Fruit fly (Drosophila melanogaster) whole organism, embryonic: Measurements from ENCODE around the gene Mo25.

Source experiments
- Aef1 ChIP-seq: fragments of 200-800 bp; sonication (Bioruptor generic); IDR thresholded peaks from 3 replicates; pipeline ENCODE4 v1.3.6; 2022; ENCODE audit warnings: missing biosample characterization, missing genetic modification characterization
- CG10209 ChIP-seq: fragments of 200-800 bp; sonication (Bioruptor generic); optimal IDR thresholded peaks from 3 replicates; lab custom pipeline; 2017; ENCODE audit warnings: missing biosample characterization, mild to moderate bottlenecking, missing genetic modification characterization, missing genetic modification reagents
- CG11247 ChIP-seq: fragments of 200-800 bp; sonication (Bioruptor generic); IDR thresholded peaks from 2 replicates; pipeline ENCODE4 v1.3.6; 2022; ENCODE audit warnings: missing biosample characterization, missing genetic modification characterization
- CG1602 ChIP-seq: fragments of 200-800 bp; sonication (Bioruptor generic); optimal IDR thresholded peaks from 3 replicates; lab custom pipeline; 2016; ENCODE audit warnings: missing biosample characterization, missing genetic modification characterization
- CG3281 ChIP-seq: fragments of 200-800 bp; sonication (Bioruptor generic); optimal IDR thresholded peaks from 3 replicates; lab custom pipeline; 2017; ENCODE audit warnings: missing biosample characterization, mild to moderate bottlenecking, missing genetic modification characterization
- CG33557 ChIP-seq: fragments of 200-800 bp; sonication (Bioruptor generic); optimal IDR thresholded peaks from 2 replicates; lab custom pipeline; 2019; ENCODE audit warnings: missing biosample characterization, mild to moderate bottlenecking, missing genetic modification characterization, moderate library complexity
- CG3995 ChIP-seq: fragments of 200-800 bp; sonication (Bioruptor generic); optimal IDR thresholded peaks from 3 replicates; lab custom pipeline; 2016; ENCODE audit warnings: missing biosample characterization, missing genetic modification characterization
- CG4282 ChIP-seq: fragments of 200-800 bp; sonication (Bioruptor generic); optimal IDR thresholded peaks from 2 replicates; lab custom pipeline; 2016; ENCODE audit warnings: missing biosample characterization, missing genetic modification characterization
- CG43689 ChIP-seq: fragments of 200-800 bp; sonication (Bioruptor generic); IDR thresholded peaks from 2 replicates; pipeline ENCODE4 v1.3.6; 2022; ENCODE audit warnings: missing biosample characterization, missing genetic modification characterization
- CG4424 ChIP-seq: fragments of 200-800 bp; sonication (Bioruptor generic); optimal IDR thresholded peaks from 3 replicates; lab custom pipeline; 2016; ENCODE audit warnings: missing biosample characterization, missing genetic modification characterization
- CG8089 ChIP-seq: fragments of 200-800 bp; sonication (Bioruptor generic); optimal IDR thresholded peaks from 3 replicates; lab custom pipeline; 2016; ENCODE audit warnings: missing biosample characterization, missing genetic modification characterization
- CG8281 ChIP-seq: fragments of 200-800 bp; sonication (Bioruptor generic); optimal IDR thresholded peaks from 2 replicates; lab custom pipeline; 2018; ENCODE audit warnings: missing biosample characterization, mild to moderate bottlenecking, missing genetic modification characterization, moderate library complexity
- CG9817 ChIP-seq: fragments of 200-800 bp; sonication (Bioruptor generic); optimal IDR thresholded peaks from 2 replicates; lab custom pipeline; 2018; ENCODE audit warnings: missing biosample characterization, mild to moderate bottlenecking, missing genetic modification characterization, moderate library complexity
- CTCF ChIP-seq: fragments of 200-800 bp; sonication (Bioruptor generic); optimal IDR thresholded peaks from 2 replicates; lab custom pipeline; 2017; ENCODE audit warnings: missing biosample characterization, mild to moderate bottlenecking, missing genetic modification characterization, moderate library complexity
- D ChIP-seq, 2 experiments: fragments of 200-800 bp in 1 of 2; fragments of >200 bp in 1 of 2; sonication (Bioruptor generic) in 1 of 2; optimal IDR thresholded peaks; 2 replicates in 1 of 2; 3 replicates in 1 of 2; lab custom pipeline; 2017; ENCODE audit warnings: mild to moderate bottlenecking in 1 of 2, missing biosample characterization in 1 of 2, missing genetic modification characterization in 1 of 2, missing genetic modification reagents in 1 of 2
- Dfd ChIP-seq, 2 experiments: fragments of >200 bp; optimal IDR thresholded peaks; 2 replicates each; lab custom pipeline; 2017; ENCODE audit warnings: missing biosample characterization in 2 of 2, missing genetic modification characterization in 2 of 2
- Dip2 ChIP-seq: fragments of 200-800 bp; sonication (Bioruptor generic); IDR thresholded peaks from 2 replicates; pipeline ENCODE4 v1.3.6; 2022; ENCODE audit warnings: missing biosample characterization, missing genetic modification characterization
- Doc3 ChIP-seq: fragments of 200-800 bp; sonication (Bioruptor generic); IDR thresholded peaks from 3 replicates; pipeline ENCODE4 v1.3.6; 2022; ENCODE audit warnings: missing biosample characterization, missing genetic modification characterization; ENCODE audit not compliant: partially characterized antibody
- Gug ChIP-seq: fragments of 200-800 bp; sonication (Bioruptor generic); IDR thresholded peaks from 4 replicates; pipeline ENCODE4 v1.3.6; 2022; ENCODE audit warnings: missing biosample characterization, missing genetic modification characterization
- HLH4C ChIP-seq: fragments of 200-800 bp; sonication (Bioruptor generic); IDR thresholded peaks from 3 replicates; pipeline ENCODE4 v1.3.6; 2022; ENCODE audit warnings: missing biosample characterization, missing genetic modification characterization; ENCODE audit not compliant: partially characterized antibody
- Meics ChIP-seq: fragments of 200-800 bp; sonication (Bioruptor generic); optimal IDR thresholded peaks from 2 replicates; lab custom pipeline; 2017; ENCODE audit warnings: missing biosample characterization, mild to moderate bottlenecking, missing genetic modification characterization
- Pdp1 ChIP-seq, 2 experiments: fragments of 200-800 bp; sonication (Bioruptor generic); optimal IDR thresholded peaks; 3 replicates each; lab custom pipeline; 2016; ENCODE audit warnings: missing biosample characterization in 2 of 2, missing genetic modification characterization in 2 of 2, mild to moderate bottlenecking in 1 of 2, moderate library complexity in 1 of 2
- Rfx ChIP-seq: fragments of 200-800 bp; sonication (Bioruptor generic); IDR thresholded peaks from 2 replicates; pipeline ENCODE4 v1.3.6; 2022; ENCODE audit warnings: missing biosample characterization, missing genetic modification characterization
- Tbp ChIP-seq: fragments of >200 bp; optimal IDR thresholded peaks from 2 replicates; lab custom pipeline; 2018; ENCODE audit warnings: missing biosample characterization, missing genetic modification characterization
- Xrp1 ChIP-seq: fragments of 200-800 bp; sonication (Bioruptor generic); IDR thresholded peaks from 2 replicates; pipeline ENCODE4 v1.3.6; 2022; ENCODE audit warnings: missing biosample characterization, missing genetic modification characterization
- YL-1 ChIP-seq: fragments of 200-800 bp; sonication (Bioruptor generic); optimal IDR thresholded peaks from 3 replicates; lab custom pipeline; 2017; ENCODE audit warnings: missing biosample characterization, mild to moderate bottlenecking, missing genetic modification characterization
- ab ChIP-seq: fragments of 200-800 bp; sonication (Bioruptor generic); optimal IDR thresholded peaks from 2 replicates; lab custom pipeline; 2016; ENCODE audit warnings: missing biosample characterization, missing genetic modification characterization
- ase ChIP-seq: fragments of 200-800 bp; sonication (Bioruptor generic); IDR thresholded peaks from 3 replicates; pipeline ENCODE4 v1.3.6; 2022; ENCODE audit warnings: missing biosample characterization, missing genetic modification characterization
- ash1 ChIP-seq: fragments of 200-800 bp; sonication (Bioruptor generic); optimal IDR thresholded peaks from 2 replicates; lab custom pipeline; 2018; ENCODE audit warnings: missing biosample characterization, mild to moderate bottlenecking, missing genetic modification characterization
- az2 ChIP-seq: fragments of 200-800 bp; sonication (Bioruptor generic); optimal IDR thresholded peaks from 3 replicates; lab custom pipeline; 2016; ENCODE audit warnings: missing biosample characterization, missing genetic modification characterization
- caup ChIP-seq: fragments of 200-800 bp; sonication (Bioruptor generic); optimal IDR thresholded peaks from 3 replicates; lab custom pipeline; 2017; ENCODE audit warnings: missing biosample characterization, mild to moderate bottlenecking, missing genetic modification characterization, moderate library complexity; ENCODE audit not compliant: severe bottlenecking
- chn ChIP-seq: fragments of 200-800 bp; sonication (Bioruptor generic); optimal IDR thresholded peaks from 2 replicates; lab custom pipeline; 2016; ENCODE audit warnings: missing biosample characterization, missing genetic modification characterization
- cwo ChIP-seq: fragments of 200-800 bp; sonication (Bioruptor generic); optimal IDR thresholded peaks from 3 replicates; lab custom pipeline; 2017; ENCODE audit warnings: missing biosample characterization, missing genetic modification characterization, mild to moderate bottlenecking, moderate library complexity, missing genetic modification reagents
- disco-r ChIP-seq: fragments of 200-800 bp; sonication (Bioruptor generic); optimal IDR thresholded peaks from 2 replicates; lab custom pipeline; 2016; ENCODE audit warnings: missing biosample characterization, missing genetic modification characterization
- gce ChIP-seq: fragments of 200-800 bp; sonication (Bioruptor generic); IDR thresholded peaks from 3 replicates; pipeline ENCODE4 v1.3.6; 2022; ENCODE audit warnings: missing biosample characterization, missing genetic modification characterization
- gsb ChIP-seq: fragments of 200-800 bp; sonication (Bioruptor generic); IDR thresholded peaks from 2 replicates; pipeline ENCODE4 v1.3.6; 2022; ENCODE audit warnings: missing biosample characterization, missing genetic modification characterization
- pan ChIP-seq, 4 experiments: fragments of >200 bp in 3 of 4; fragments of 200-800 bp in 1 of 4; sonication (Bioruptor generic) in 1 of 4; optimal IDR thresholded peaks in 3 of 4; IDR thresholded peaks in 1 of 4; 2 replicates each; pipeline versions ENCODE4 v1.3.6 to Lab custom; 2017 to 2022; ENCODE audit warnings: missing biosample characterization in 2 of 4, missing genetic modification characterization in 2 of 4, mixed read lengths in 1 of 4
- pita ChIP-seq: fragments of 200-800 bp; sonication (Bioruptor generic); optimal IDR thresholded peaks from 2 replicates; lab custom pipeline; 2017; ENCODE audit warnings: missing biosample characterization, mild to moderate bottlenecking, missing genetic modification characterization
- pnt ChIP-seq: fragments of 200-800 bp; sonication (Bioruptor generic); optimal IDR thresholded peaks from 3 replicates; lab custom pipeline; 2016; ENCODE audit warnings: missing biosample characterization, missing genetic modification characterization
- run ChIP-seq: fragments of 200-800 bp; sonication (Bioruptor generic); optimal IDR thresholded peaks from 3 replicates; lab custom pipeline; 2018; ENCODE audit warnings: missing biosample characterization, mild to moderate bottlenecking, missing genetic modification characterization
- sens ChIP-seq: fragments of 200-800 bp; sonication (Bioruptor generic); peaks from one replicate; lab custom pipeline; 2016; ENCODE audit warnings: missing biosample characterization, missing genetic modification characterization
- slou ChIP-seq: fragments of 200-800 bp; sonication (Bioruptor generic); optimal IDR thresholded peaks from 3 replicates; lab custom pipeline; 2016; ENCODE audit warnings: missing biosample characterization, missing genetic modification characterization
- sob ChIP-seq: fragments of 200-800 bp; sonication (Bioruptor generic); IDR thresholded peaks from 2 replicates; pipeline ENCODE4 v1.3.6; 2022; ENCODE audit warnings: missing biosample characterization, missing genetic modification characterization
- tgo ChIP-seq: fragments of 200-800 bp; sonication (Bioruptor generic); IDR thresholded peaks from 3 replicates; pipeline ENCODE4 v1.3.6; 2022; ENCODE audit warnings: missing biosample characterization, missing genetic modification characterization
- trh ChIP-seq: fragments of 200-800 bp; sonication (Bioruptor generic); optimal IDR thresholded peaks from 2 replicates; lab custom pipeline; 2016; ENCODE audit warnings: missing biosample characterization, missing genetic modification characterization
- twi ChIP-seq: fragments of 200-800 bp; optimal IDR thresholded peaks from 2 replicates; lab custom pipeline; 2019; ENCODE audit warnings: missing biosample characterization, mild to moderate bottlenecking, missing genetic modification characterization, moderate library complexity
- vnd ChIP-seq: fragments of 200-800 bp; sonication (Bioruptor generic); IDR thresholded peaks from 3 replicates; pipeline ENCODE4 v1.3.6; 2022; ENCODE audit warnings: missing biosample characterization, missing genetic modification characterization; ENCODE audit not compliant: partially characterized antibody
- zfh2 ChIP-seq: fragments of 200-800 bp; sonication (Bioruptor generic); optimal IDR thresholded peaks from 2 replicates; lab custom pipeline; 2016; ENCODE audit warnings: missing biosample characterization, missing genetic modification characterization

Mo25 gene

dm6 chr3L:16661167-16662109 is 46.2 kb upstream of the Mo25 start, which contains the start of gene Baldspot (continued):
- peak; percentile 30 for TF ChIP-seq pita
- peak; percentile 48 for TF ChIP-seq CG10209 (GFP tag; lab: Kevin White, UChicago)
- no peak for TF ChIP-seq run
- peak; percentile 48 for TF ChIP-seq chn
- peak; percentile 51 for TF ChIP-seq sob (GFP tag; lab: Robert Waterston, UW)
- TF ChIP-seq Xrp1 (GFP tag; lab: Robert Waterston, UW): peak; percentile 83
- peak; percentile 48; the same call in 1 of the 2 replicates for TF ChIP-seq gsb (GFP tag; lab: Robert Waterston, UW)
- TF ChIP-seq gce (GFP tag; lab: Robert Waterston, UW): peak; percentile 25; the same call in 1 of the 3 replicates
- TF ChIP-seq caup (GFP tag; lab: Kevin White, UChicago): peak; percentile 62
- peak; percentile 72 for TF ChIP-seq vnd (GFP tag; lab: Robert Waterston, UW)
- TF ChIP-seq CG11247 (GFP tag; lab: Robert Waterston, UW): no peak
- TF ChIP-seq Dfd (GFP tag; optimal IDR thresholded peaks at IDR 0.05; lab: Kevin White, UChicago): no peak
- peak; percentile 56 for TF ChIP-seq HLH4C
- peak; percentile 49; the same call in 1 of the 3 replicates for TF ChIP-seq Doc3 (GFP tag; lab: Robert Waterston, UW)
- peak; percentile 88 to 89 for TF ChIP-seq Pdp1 (GFP tag; optimal IDR thresholded peaks at IDR 0.05; lab: Kevin White, UChicago)
- peak; percentile 69 for TF ChIP-seq CG9817 (tag; lab: Kevin White, UChicago)
- TF ChIP-seq Dip2 (GFP tag; lab: Robert Waterston, UW): no peak
- TF ChIP-seq sens (GFP tag; lab: Kevin White, UChicago): peak; percentile 99
- TF ChIP-seq Rfx: peak; percentile 69
- peak; percentile 35; the same call in 2 of the 3 replicates for TF ChIP-seq Aef1 (GFP tag; lab: Robert Waterston, UW)
- TF ChIP-seq Gug (GFP tag; lab: Robert Waterston, UW): 0 out of 4 replicates have a peak, but pooled peaks have one; percentile 23
- peak; percentile 83 for TF ChIP-seq cwo (GFP tag; lab: Kevin White, UChicago)
- TF ChIP-seq pnt (GFP tag; lab: Kevin White, UChicago): peak; percentile 88
- TF ChIP-seq CG3995 (GFP tag; lab: Kevin White, UChicago): peak; percentile 50
- peak; percentile 91 for TF ChIP-seq Meics (GFP tag; lab: Kevin White, UChicago)
- peak; percentile 14 for TF ChIP-seq az2 (GFP tag; lab: Kevin White, UChicago)
- peak; percentile 45 for TF ChIP-seq trh (GFP tag; lab: Kevin White, UChicago)
- TF ChIP-seq CG43689 (GFP tag; lab: Robert Waterston, UW): no peak
- TF ChIP-seq pan (optimal IDR thresholded peaks at IDR 0.05; lab: Kevin White, UChicago): peak in 1 of 2 experiments; percentile 53
- TF ChIP-seq pan (GFP tag; optimal IDR thresholded peaks at IDR 0.05 in 1 of 2, IDR thresholded peaks at IDR 0.05 in 1 of 2): peak in 1 of 2 experiments; percentile 64
- TF ChIP-seq twi (tag; lab: Kevin White, UChicago): no peak
- TF ChIP-seq ash1 (GFP tag; lab: Kevin White, UChicago): peak; percentile 48
- TF ChIP-seq D (optimal IDR thresholded peaks at IDR 0.05; lab: Kevin White, UChicago): no peak
- TF ChIP-seq D (GFP tag; optimal IDR thresholded peaks at IDR 0.05; lab: Kevin White, UChicago): peak; percentile 88
- TF ChIP-seq CG33557 (GFP tag; lab: Kevin White, UChicago): peak; percentile 17
- TF ChIP-seq ab: no peak
- peak; percentile 11 for TF ChIP-seq CG1602 (GFP tag; lab: Kevin White, UChicago)
- TF ChIP-seq Tbp (GFP tag; lab: Kevin White, UChicago): no peak
- peak; percentile 48; the same call in 2 of the 3 replicates for TF ChIP-seq tgo (GFP tag; lab: Robert Waterston, UW)
- TF ChIP-seq ase (GFP tag; lab: Robert Waterston, UW): peak; percentile 79; the same call in 2 of the 3 replicates
- TF ChIP-seq CG8281 (tag; lab: Kevin White, UChicago): peak; percentile 58
- TF ChIP-seq zfh2: peak; percentile 73
- TF ChIP-seq CTCF (GFP tag; lab: Kevin White, UChicago): peak; percentile 72
- TF ChIP-seq CG3281 (GFP tag; lab: Kevin White, UChicago): peak; percentile 93
- peak; percentile 84 for TF ChIP-seq CG4424 (GFP tag; lab: Kevin White, UChicago)
- no peak for TF ChIP-seq disco-r (GFP tag; lab: Kevin White, UChicago)
- no peak for TF ChIP-seq slou (GFP tag; lab: Kevin White, UChicago)
- peak; percentile 25 for TF ChIP-seq YL-1 (GFP tag; lab: Kevin White, UChicago)
- peak; percentile 45 for TF ChIP-seq CG8089 (GFP tag; lab: Kevin White, UChicago)
- TF ChIP-seq CG4282 (GFP tag; lab: Kevin White, UChicago): peak; percentile 97
